Worm (Caenorhabditis elegans) whole organism, L3 larva: ENCODE results near the gene cyp-33C6.
A peak's percentile ranks its signal among the peaks of the same experiment; 100 is the strongest.

Experiments used
- R02D3.7 ChIP-seq: fragments of 150-350 bp; optimal IDR thresholded peaks from 2 replicates; lab custom pipeline; 2014; ENCODE audit warnings: missing biosample characterization, missing genetic modification characterization
- aly-2 ChIP-seq: fragments of 150-350 bp; optimal IDR thresholded peaks from 2 replicates; lab custom pipeline; 2014; ENCODE audit warnings: missing biosample characterization, missing genetic modification characterization
- ama-1 ChIP-seq: fragments of 150-350 bp; optimal IDR thresholded peaks from 2 replicates; lab custom pipeline; 2018
- ceh-16 ChIP-seq: sonication (generic microtip); optimal IDR thresholded peaks from 2 replicates; lab custom pipeline; 2017; ENCODE audit warnings: missing biosample characterization, missing genetic modification characterization
- ceh-28 ChIP-seq: fragments of 150-350 bp; optimal IDR thresholded peaks from 2 replicates; lab custom pipeline; 2014; ENCODE audit warnings: missing biosample characterization, missing genetic modification reagents, missing genetic modification characterization
- ceh-82 ChIP-seq: fragments of 150-350 bp; optimal IDR thresholded peaks from 2 replicates; lab custom pipeline; 2014; ENCODE audit warnings: missing biosample characterization, missing genetic modification characterization
- daf-12 ChIP-seq: fragments of 150-350 bp; optimal IDR thresholded peaks from 2 replicates; lab custom pipeline; 2014; ENCODE audit warnings: missing biosample characterization, missing genetic modification reagents, missing genetic modification characterization
- egl-27 ChIP-seq: sonication (generic microtip); optimal IDR thresholded peaks from 4 replicates; lab custom pipeline; 2017; ENCODE audit warnings: missing biosample characterization, missing genetic modification reagents, missing genetic modification characterization
- egl-5 ChIP-seq: fragments of 150-350 bp; optimal IDR thresholded peaks from 2 replicates; lab custom pipeline; 2017; ENCODE audit warnings: missing biosample characterization, missing genetic modification reagents, missing genetic modification characterization, inconsistent platforms
- elt-2 ChIP-seq: sonication (generic microtip); optimal IDR thresholded peaks from 2 replicates; lab custom pipeline; 2016; ENCODE audit warnings: missing genetic modification reagents, mild to moderate bottlenecking, missing genetic modification characterization, missing compliant biosample characterization
- elt-3 ChIP-seq, 3 experiments: fragments of 150-350 bp in 1 of 3; sonication (generic microtip) in 2 of 3; optimal IDR thresholded peaks; 2 replicates in 2 of 3; 4 replicates in 1 of 3; lab custom pipeline; 2014 to 2017; ENCODE audit warnings: missing biosample characterization in 3 of 3, missing genetic modification characterization in 3 of 3
- eor-1 ChIP-seq, 2 experiments: fragments of 150-350 bp; optimal IDR thresholded peaks; 2 replicates each; lab custom pipeline; 2014 to 2018; ENCODE audit warnings: missing biosample characterization in 2 of 2, missing genetic modification characterization in 2 of 2
- fkh-10 ChIP-seq: sonication (generic microtip); optimal IDR thresholded peaks from 2 replicates; lab custom pipeline; 2017; ENCODE audit warnings: missing biosample characterization, missing genetic modification reagents, missing genetic modification characterization
- fkh-2 ChIP-seq: fragments of 150-350 bp; optimal IDR thresholded peaks from 2 replicates; lab custom pipeline; 2014; ENCODE audit warnings: missing biosample characterization, missing genetic modification reagents, missing genetic modification characterization
- jun-1 ChIP-seq: fragments of 150-350 bp; optimal IDR thresholded peaks from 2 replicates; lab custom pipeline; 2014; ENCODE audit warnings: missing biosample characterization, missing genetic modification reagents, missing genetic modification characterization
- lin-15B ChIP-seq: fragments of 150-350 bp; optimal IDR thresholded peaks from 2 replicates; lab custom pipeline; 2014; ENCODE audit warnings: missing biosample characterization, missing genetic modification characterization
- lin-39 ChIP-seq: fragments of 150-350 bp; optimal IDR thresholded peaks from 2 replicates; lab custom pipeline; 2018; ENCODE audit warnings: missing biosample characterization, missing genetic modification reagents, missing genetic modification characterization
- mml-1 ChIP-seq: fragments of 150-350 bp; sonication (generic microtip); optimal IDR thresholded peaks from 3 replicates; lab custom pipeline; 2014; ENCODE audit warnings: missing biosample characterization, missing genetic modification characterization
- nfya-1 ChIP-seq: sonication (generic microtip); optimal IDR thresholded peaks from 2 replicates; lab custom pipeline; 2017; ENCODE audit warnings: missing genetic modification characterization, mild to moderate bottlenecking, missing compliant biosample characterization, antibody characterized with exemption, moderate library complexity; ENCODE audit not compliant: insufficient read depth
- nhr-11 ChIP-seq: fragments of 150-350 bp; optimal IDR thresholded peaks from 2 replicates; lab custom pipeline; 2014; ENCODE audit warnings: missing biosample characterization, missing genetic modification characterization
- nhr-12 ChIP-seq: fragments of 150-350 bp; optimal IDR thresholded peaks from 2 replicates; lab custom pipeline; 2014; ENCODE audit warnings: missing biosample characterization, missing genetic modification characterization
- nhr-23 ChIP-seq: fragments of 150-350 bp; optimal IDR thresholded peaks from 2 replicates; lab custom pipeline; 2014; ENCODE audit warnings: missing biosample characterization, missing genetic modification reagents, missing genetic modification characterization
- nhr-237 ChIP-seq: fragments of 150-350 bp; optimal IDR thresholded peaks from 2 replicates; lab custom pipeline; 2014; ENCODE audit warnings: missing biosample characterization, missing genetic modification characterization
- nhr-25 ChIP-seq: sonication (generic microtip); optimal IDR thresholded peaks from 2 replicates; lab custom pipeline; 2017; ENCODE audit warnings: missing biosample characterization, missing genetic modification characterization
- nhr-28 ChIP-seq: fragments of 150-350 bp; optimal IDR thresholded peaks from 2 replicates; lab custom pipeline; 2014; ENCODE audit warnings: missing biosample characterization, missing genetic modification characterization
- nhr-43 ChIP-seq: sonication (generic microtip); optimal IDR thresholded peaks from 2 replicates; lab custom pipeline; 2016; ENCODE audit warnings: mild to moderate bottlenecking, missing genetic modification characterization, missing compliant biosample characterization; ENCODE audit not compliant: poor library complexity, severe bottlenecking
- nhr-67 ChIP-seq: fragments of 150-350 bp; optimal IDR thresholded peaks from 2 replicates; lab custom pipeline; 2014; ENCODE audit warnings: missing biosample characterization, missing genetic modification characterization
- nhr-76 ChIP-seq: fragments of 150-350 bp; sonication (generic microtip); optimal IDR thresholded peaks from 5 replicates; lab custom pipeline; 2014; ENCODE audit warnings: missing biosample characterization, missing genetic modification characterization
- pha-4 ChIP-seq: fragments of 150-350 bp; optimal IDR thresholded peaks from 2 replicates; lab custom pipeline; 2014; ENCODE audit warnings: missing biosample characterization, missing genetic modification reagents, missing genetic modification characterization
- pqm-1 ChIP-seq: fragments of 150-350 bp; optimal IDR thresholded peaks from 2 replicates; lab custom pipeline; 2017; ENCODE audit warnings: missing biosample characterization, missing genetic modification characterization, inconsistent platforms
- snpc-4 ChIP-seq: fragments of 150-350 bp; optimal IDR thresholded peaks from 2 replicates; lab custom pipeline; 2014; ENCODE audit warnings: missing biosample characterization, missing genetic modification characterization
- tbx-2 ChIP-seq: sonication (generic microtip); optimal IDR thresholded peaks from 2 replicates; lab custom pipeline; 2016; ENCODE audit warnings: mild to moderate bottlenecking, missing genetic modification characterization, missing compliant biosample characterization
- unc-62 ChIP-seq: fragments of 150-350 bp; sonication (generic microtip); optimal IDR thresholded peaks from 4 replicates; lab custom pipeline; 2014; ENCODE audit warnings: missing biosample characterization, missing genetic modification reagents, missing genetic modification characterization
- zag-1 ChIP-seq: fragments of 150-350 bp; optimal IDR thresholded peaks from 2 replicates; lab custom pipeline; 2014; ENCODE audit warnings: missing biosample characterization, missing genetic modification characterization
- ztf-11 ChIP-seq: fragments of 150-350 bp; optimal IDR thresholded peaks from 2 replicates; lab custom pipeline; 2014; ENCODE audit warnings: missing biosample characterization, missing genetic modification characterization
- ztf-4 ChIP-seq: fragments of 150-350 bp; optimal IDR thresholded peaks from 2 replicates; lab custom pipeline; 2014; ENCODE audit warnings: missing biosample characterization, missing genetic modification characterization

cyp-33C6 gene

DNA sequence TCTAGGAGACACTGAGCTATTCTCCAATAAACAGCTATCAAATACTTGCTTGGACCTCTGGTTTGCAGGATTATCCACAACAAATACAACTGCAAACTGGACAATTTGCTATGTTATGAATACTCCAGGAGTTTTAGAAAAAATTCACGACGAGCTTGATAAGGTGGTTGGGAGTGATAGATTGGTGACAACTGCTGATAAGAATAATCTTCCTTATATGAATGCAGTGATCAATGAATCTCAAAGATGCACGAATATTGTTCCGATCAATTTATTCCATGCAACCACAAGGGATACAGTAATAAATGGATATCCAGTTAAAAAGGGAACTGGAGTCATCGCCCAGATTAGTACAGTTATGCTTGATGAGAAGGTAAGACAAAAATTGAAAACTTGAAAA is 2.6 kb upstream of the cyp-33C6 start:
- no peak for TF ChIP-seq lin-15B (tag; lab: Kevin White, UChicago)
- TF ChIP-seq pqm-1 = peak; percentile 13
- TF ChIP-seq ztf-11 (tag; lab: Kevin White, UChicago) = no peak
- no peak for TF ChIP-seq eor-1 (tag; optimal IDR thresholded peaks at IDR 0.05; lab: Kevin White, UChicago)
- TF ChIP-seq elt-2 (tag; lab: Kevin White, UChicago) = peak; percentile 55

ce11 chrV:2250126-2250590 is 948 bp upstream of the cyp-33C6 start, which contains the start of gene cyp-33C7:
Gene cyp-33C7 (plus strand): TSS chrV:2250540.
- TF ChIP-seq ztf-11 (tag; lab: Kevin White, UChicago) = no peak
- TF ChIP-seq nhr-28 = no peak
- peak; percentile 71 for TF ChIP-seq jun-1
- TF ChIP-seq tbx-2 (tag; lab: Kevin White, UChicago) = no peak
- TF ChIP-seq daf-12 (tag; lab: Kevin White, UChicago) = no peak
- TF ChIP-seq egl-27 = no peak
- no peak for TF ChIP-seq fkh-10
- no peak for TF ChIP-seq nhr-76 (tag; lab: Kevin White, UChicago)
- TF ChIP-seq egl-5 (tag; lab: Kevin White, UChicago) = no peak
- TF ChIP-seq mml-1 (tag; lab: Kevin White, UChicago) = no peak
- peak; percentile 19 for TF ChIP-seq nhr-23
- TF ChIP-seq nhr-43 (tag; lab: Kevin White, UChicago) = no peak
- TF ChIP-seq eor-1 (tag; optimal IDR thresholded peaks at IDR 0.05; lab: Kevin White, UChicago) = no peak
- peak; percentile 20 for TF ChIP-seq nfya-1 (tag; lab: Kevin White, UChicago)
- peak; percentile 78 for TF ChIP-seq elt-2 (tag; lab: Kevin White, UChicago)
- TF ChIP-seq ceh-16 = no peak
- no peak for TF ChIP-seq lin-15B (tag; lab: Kevin White, UChicago)
- no peak for TF ChIP-seq ztf-4 (tag; lab: Kevin White, UChicago)
- TF ChIP-seq elt-3 (tag; optimal IDR thresholded peaks at IDR 0.05; lab: Kevin White, UChicago) = no peak
- TF ChIP-seq nhr-25 = no peak
- TF ChIP-seq nhr-12 = no peak
- TF ChIP-seq pha-4 = peak; percentile 72
- peak; percentile 15 for TF ChIP-seq ceh-28 (tag; lab: Kevin White, UChicago)
- TF ChIP-seq nhr-237 (tag; lab: Kevin White, UChicago) = no peak
- TF ChIP-seq pqm-1 = peak; percentile 68

- TF ChIP-seq ama-1 (lab: Kevin White, UChicago) = no peak
- no peak for TF ChIP-seq lin-39 (tag; lab: Kevin White, UChicago)
- no peak for TF ChIP-seq unc-62 (GFP tag; lab: Kevin White, UChicago)
- TF ChIP-seq snpc-4 (tag; lab: Kevin White, UChicago) = no peak
- TF ChIP-seq pha-4 = peak; percentile 77
- TF ChIP-seq ceh-28 (tag; lab: Kevin White, UChicago) = peak; percentile 46
- TF ChIP-seq tbx-2 (tag; lab: Kevin White, UChicago) = no peak
- TF ChIP-seq nhr-67 (tag; lab: Kevin White, UChicago) = no peak
- peak; percentile 42 for TF ChIP-seq pqm-1
- no peak for TF ChIP-seq aly-2
- TF ChIP-seq elt-2 (tag; lab: Kevin White, UChicago) = peak; percentile 36
- no peak for TF ChIP-seq ceh-82 (tag; lab: Kevin White, UChicago)
- no peak for TF ChIP-seq nhr-11 (tag; lab: Kevin White, UChicago)
- no peak for TF ChIP-seq jun-1
- no peak for TF ChIP-seq zag-1 (tag; lab: Kevin White, UChicago)
- peak; percentile 18 for TF ChIP-seq nhr-23
- TF ChIP-seq fkh-2 (tag; lab: Kevin White, UChicago) = no peak
- TF ChIP-seq R02D3.7 = no peak
- TF ChIP-seq egl-5 (tag; lab: Kevin White, UChicago) = no peak
Observed at ce11 chrV:2244751-2245150, 4.5 kb downstream of the cyp-33C6 start, which contains the start of gene cyp-33C5. Gene cyp-33C5 (plus strand): TSS chrV:2245004.

DNA sequence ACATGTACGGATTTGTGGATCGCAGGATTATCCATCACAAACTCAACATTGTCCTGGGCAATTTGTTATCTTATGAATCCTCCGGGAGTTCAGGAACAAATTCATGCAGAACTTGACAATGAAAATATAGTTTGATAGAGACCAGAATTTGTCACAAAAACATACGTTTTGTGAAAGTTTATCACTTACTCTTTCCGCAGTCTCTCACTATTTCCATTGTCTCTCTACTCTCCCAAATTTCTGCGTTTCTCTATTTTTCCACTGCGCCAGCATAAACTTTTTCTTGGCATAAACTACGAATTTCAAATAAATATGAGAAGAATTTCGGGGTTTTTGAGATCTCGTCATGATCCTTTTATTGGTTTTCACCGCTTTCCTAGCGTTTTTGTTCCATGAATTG is 6.6 kb downstream of the cyp-33C6 start, which contains the start of gene cyp-33C3:
Gene cyp-33C3 (plus strand): TSS at position 149 of the 400 bp plus-strand sequence.
- TF ChIP-seq aly-2 (no peak), elt-2 (tag; lab: Kevin White, UChicago) (peak; percentile 18)
- TF ChIP-seq, all 47 proteins: peak for 1
